Worm (Caenorhabditis elegans) whole organism, young adult: ENCODE data around the gene cyp-37A1.

Experiments
- B0261.1 ChIP-seq: sonication (generic microtip); optimal IDR thresholded peaks from 2 replicates; lab custom pipeline; 2016; ENCODE audit warnings: mild to moderate bottlenecking, missing genetic modification characterization, moderate library complexity, missing compliant biosample characterization
- B0336.3 ChIP-seq: fragments of 200-800 bp; sonication (Bioruptor generic); IDR thresholded peaks from 2 replicates; pipeline ENCODE4 v1.3.6; 2022; ENCODE audit warnings: missing genetic modification characterization, missing compliant biosample characterization
- D2030.7 ChIP-seq: fragments of 200-800 bp; sonication (Bioruptor generic); IDR thresholded peaks from 2 replicates; pipeline ENCODE4 v1.3.6; 2022; ENCODE audit warnings: missing genetic modification reagents, missing genetic modification characterization, missing compliant biosample characterization
- F10E7.11 ChIP-seq: sonication (generic microtip); optimal IDR thresholded peaks from 2 replicates; lab custom pipeline; 2017; ENCODE audit warnings: mild to moderate bottlenecking, missing genetic modification characterization, moderate library complexity, missing compliant biosample characterization
- F33H1.4 ChIP-seq: fragments of 200-800 bp; sonication (Bioruptor generic); IDR thresholded peaks from 2 replicates; pipeline ENCODE4 v1.3.6; 2022; ENCODE audit warnings: missing genetic modification reagents, missing genetic modification characterization, missing compliant biosample characterization
- F37B4.10 ChIP-seq: fragments of 200-800 bp; sonication (Bioruptor generic); IDR thresholded peaks from 2 replicates; pipeline ENCODE4 v1.3.6; 2022; ENCODE audit warnings: missing genetic modification characterization, missing compliant biosample characterization
- F52B5.7 ChIP-seq: sonication (generic microtip); optimal IDR thresholded peaks from 2 replicates; lab custom pipeline; 2016; ENCODE audit warnings: mild to moderate bottlenecking, missing genetic modification characterization, missing compliant biosample characterization
- K11D2.4 ChIP-seq: fragments of 200-800 bp; sonication (Bioruptor generic); IDR thresholded peaks from 2 replicates; pipeline ENCODE4 v1.3.6; 2022; ENCODE audit warnings: missing genetic modification reagents, missing genetic modification characterization, missing compliant biosample characterization
- K12H6.12 ChIP-seq: fragments of 200-800 bp; sonication (Bioruptor generic); optimal IDR thresholded peaks from 2 replicates; lab custom pipeline; 2018; ENCODE audit warnings: mild to moderate bottlenecking, missing genetic modification characterization, missing compliant biosample characterization
- Y79H2A.3 ChIP-seq: fragments of 200-800 bp; sonication (Bioruptor generic); conservative IDR thresholded peaks from 2 replicates; pipeline ENCODE4 v1.3.6; 2022; ENCODE audit warnings: missing genetic modification reagents, missing genetic modification characterization, missing compliant biosample characterization
- akir-1 ChIP-seq: fragments of 200-800 bp; sonication (Bioruptor generic); optimal IDR thresholded peaks from 2 replicates; lab custom pipeline; 2018; ENCODE audit warnings: mild to moderate bottlenecking, missing genetic modification characterization, moderate library complexity, missing compliant biosample characterization
- attf-3 ChIP-seq: fragments of 200-800 bp; sonication (Bioruptor generic); conservative IDR thresholded peaks from 2 replicates; pipeline ENCODE4 v1.3.6; 2022; ENCODE audit warnings: missing genetic modification reagents, missing genetic modification characterization, missing compliant biosample characterization
- attf-5 ChIP-seq: fragments of 200-800 bp; sonication (Bioruptor generic); optimal IDR thresholded peaks from 2 replicates; lab custom pipeline; 2018; ENCODE audit warnings: mild to moderate bottlenecking, missing genetic modification characterization, missing compliant biosample characterization
- attf-6 ChIP-seq: fragments of 200-800 bp; sonication (Bioruptor generic); IDR thresholded peaks from 2 replicates; pipeline ENCODE4 v1.3.6; 2022; ENCODE audit warnings: missing genetic modification reagents, missing genetic modification characterization, missing compliant biosample characterization
- bed-2 ChIP-seq: fragments of 200-800 bp; sonication (Bioruptor generic); IDR thresholded peaks from 2 replicates; pipeline ENCODE4 v1.3.6; 2022; ENCODE audit warnings: missing genetic modification reagents, missing genetic modification characterization, missing compliant biosample characterization
- cebp-1 ChIP-seq, 2 experiments: fragments of 200-800 bp in 1 of 2; sonication (Bioruptor generic) in 1 of 2; sonication (generic microtip) in 1 of 2; IDR thresholded peaks in 1 of 2; optimal IDR thresholded peaks in 1 of 2; 2 replicates each; pipeline versions ENCODE4 v1.3.6 to Lab custom; 2017 to 2022; ENCODE audit warnings: missing compliant biosample characterization in 2 of 2, missing genetic modification characterization in 2 of 2, mild to moderate bottlenecking in 1 of 2, missing genetic modification reagents in 1 of 2, moderate library complexity in 1 of 2
- cebp-2 ChIP-seq: fragments of 200-800 bp; sonication (Bioruptor generic); IDR thresholded peaks from 2 replicates; pipeline ENCODE4 v1.3.6; 2022; ENCODE audit warnings: missing genetic modification characterization, missing compliant biosample characterization
- ceh-58 ChIP-seq: fragments of 200-800 bp; sonication (Bioruptor generic); IDR thresholded peaks from 2 replicates; pipeline ENCODE4 v1.3.6; 2022; ENCODE audit warnings: missing genetic modification characterization, missing compliant biosample characterization
- egl-18 ChIP-seq: fragments of 200-800 bp; sonication (Bioruptor generic); IDR thresholded peaks from 2 replicates; pipeline ENCODE4 v1.3.6; 2022; ENCODE audit warnings: missing genetic modification reagents, missing genetic modification characterization, missing compliant biosample characterization
- egl-44 ChIP-seq: fragments of 200-800 bp; sonication (Bioruptor generic); IDR thresholded peaks from 2 replicates; pipeline ENCODE4 v1.3.6; 2022; ENCODE audit warnings: missing genetic modification reagents, missing genetic modification characterization, missing compliant biosample characterization
- egrh-3 ChIP-seq: fragments of 200-800 bp; sonication (Bioruptor generic); IDR thresholded peaks from 2 replicates; pipeline ENCODE4 v1.3.6; 2022; ENCODE audit warnings: missing genetic modification reagents, missing genetic modification characterization, missing compliant biosample characterization
- ekl-4 ChIP-seq: fragments of 200-800 bp; sonication (Bioruptor generic); IDR thresholded peaks from 2 replicates; pipeline ENCODE4 v1.3.6; 2022; ENCODE audit warnings: missing genetic modification reagents, missing genetic modification characterization, missing compliant biosample characterization
- ets-4 ChIP-seq: fragments of 200-800 bp; sonication (Bioruptor generic); optimal IDR thresholded peaks from 2 replicates; lab custom pipeline; 2018; ENCODE audit warnings: mild to moderate bottlenecking, missing genetic modification characterization, missing compliant biosample characterization
- gei-17 ChIP-seq: fragments of 200-800 bp; sonication (Bioruptor generic); optimal IDR thresholded peaks from 2 replicates; lab custom pipeline; 2018; ENCODE audit warnings: mild to moderate bottlenecking, missing genetic modification characterization, missing compliant biosample characterization
- hsf-1 ChIP-seq: fragments of 200-800 bp; sonication (Bioruptor generic); IDR thresholded peaks from 2 replicates; pipeline ENCODE4 v1.3.6; 2022; ENCODE audit warnings: missing genetic modification reagents, missing genetic modification characterization, missing compliant biosample characterization
- lag-1 ChIP-seq: fragments of 200-800 bp; sonication (Bioruptor generic); IDR thresholded peaks from 2 replicates; pipeline ENCODE4 v1.3.6; 2022; ENCODE audit warnings: missing genetic modification reagents, missing genetic modification characterization, missing compliant biosample characterization
- let-526 ChIP-seq: fragments of 200-800 bp; sonication (Bioruptor generic); IDR thresholded peaks from 2 replicates; pipeline ENCODE4 v1.3.6; 2022; ENCODE audit warnings: missing genetic modification reagents, missing genetic modification characterization, missing compliant biosample characterization
- lin-26 ChIP-seq: fragments of 200-800 bp; sonication (Bioruptor generic); IDR thresholded peaks from 2 replicates; pipeline ENCODE4 v1.3.6; 2022; ENCODE audit warnings: missing genetic modification reagents, missing genetic modification characterization, missing compliant biosample characterization
- lsl-1 ChIP-seq: fragments of 200-800 bp; sonication (Bioruptor generic); optimal IDR thresholded peaks from 2 replicates; lab custom pipeline; 2018; ENCODE audit warnings: mild to moderate bottlenecking, missing genetic modification characterization, moderate library complexity, missing compliant biosample characterization
- mcd-1 ChIP-seq: fragments of 200-800 bp; sonication (Bioruptor generic); IDR thresholded peaks from 2 replicates; pipeline ENCODE4 v1.3.6; 2022; ENCODE audit warnings: missing genetic modification reagents, missing genetic modification characterization, missing compliant biosample characterization
- nfyb-1 ChIP-seq: fragments of 200-800 bp; sonication (Bioruptor generic); IDR thresholded peaks from 2 replicates; pipeline ENCODE4 v1.3.6; 2022; ENCODE audit warnings: missing genetic modification reagents, missing genetic modification characterization, missing compliant biosample characterization
- nhr-120 ChIP-seq: fragments of 200-800 bp; sonication (Bioruptor generic); IDR thresholded peaks from 2 replicates; pipeline ENCODE4 v1.3.6; 2022; ENCODE audit warnings: missing genetic modification characterization, missing compliant biosample characterization
- nhr-179 ChIP-seq: sonication (generic microtip); optimal IDR thresholded peaks from 2 replicates; lab custom pipeline; 2016; ENCODE audit warnings: mild to moderate bottlenecking, missing genetic modification characterization, missing compliant biosample characterization
- nhr-90 ChIP-seq: sonication (generic microtip); optimal IDR thresholded peaks from 2 replicates; lab custom pipeline; 2016; ENCODE audit warnings: missing genotype, mild to moderate bottlenecking, missing genetic modification characterization, missing compliant biosample characterization
- rcor-1 ChIP-seq: fragments of 200-800 bp; sonication (Bioruptor generic); IDR thresholded peaks from 2 replicates; pipeline ENCODE4 v1.3.6; 2022; ENCODE audit warnings: missing genetic modification reagents, missing genetic modification characterization, missing compliant biosample characterization
- sea-2 ChIP-seq: fragments of 200-800 bp; sonication (Bioruptor generic); IDR thresholded peaks from 2 replicates; pipeline ENCODE4 v1.3.6; 2022; ENCODE audit warnings: missing genetic modification characterization, missing compliant biosample characterization
- snpc-4 ChIP-seq, 5 experiments: fragments of 150-350 bp in 1 of 5; sonication (generic microtip) in 4 of 5; optimal IDR thresholded peaks; 2 replicates each; lab custom pipeline; 2014 to 2018; ENCODE audit warnings: missing genetic modification characterization in 5 of 5, missing biosample characterization in 3 of 5, antibody characterized with exemption in 2 of 5, mild to moderate bottlenecking in 2 of 5, missing compliant biosample characterization in 2 of 5, missing genotype in 2 of 5, moderate library complexity in 2 of 5, missing genetic modification reagents in 1 of 5
- sptf-2 ChIP-seq: fragments of 200-800 bp; sonication (Bioruptor generic); optimal IDR thresholded peaks from 2 replicates; lab custom pipeline; 2018; ENCODE audit warnings: mild to moderate bottlenecking, missing genetic modification characterization, missing compliant biosample characterization
- zfh-2 ChIP-seq: fragments of 200-800 bp; sonication (Bioruptor generic); conservative IDR thresholded peaks from 2 replicates; pipeline ENCODE4 v1.3.6; 2022; ENCODE audit warnings: missing genetic modification reagents, missing genetic modification characterization, missing compliant biosample characterization
- ztf-25 ChIP-seq: fragments of 200-800 bp; sonication (Bioruptor generic); IDR thresholded peaks from 2 replicates; pipeline ENCODE4 v1.3.6; 2022; ENCODE audit warnings: missing genetic modification reagents, missing genetic modification characterization, missing compliant biosample characterization
- ztf-28 ChIP-seq: fragments of 200-800 bp; sonication (Bioruptor generic); IDR thresholded peaks from 2 replicates; pipeline ENCODE4 v1.3.6; 2022; ENCODE audit warnings: missing genetic modification reagents, missing genetic modification characterization, missing compliant biosample characterization
- ztf-6 ChIP-seq: fragments of 200-800 bp; sonication (Bioruptor generic); IDR thresholded peaks from 2 replicates; pipeline ENCODE4 v1.3.6; 2022; ENCODE audit warnings: missing genetic modification reagents, missing genetic modification characterization, missing compliant biosample characterization

Gene cyp-37A1

ce11 chrII:14019625-14020024 is 2.9 kb upstream of the cyp-37A1 start:
- TF ChIP-seq mcd-1 (GFP tag; lab: Robert Waterston, UW) = peak; percentile 61
- peak; percentile 67 for TF ChIP-seq attf-3 (GFP tag; lab: Robert Waterston, UW)
- TF ChIP-seq let-526 (GFP tag; lab: Robert Waterston, UW) = peak; percentile 72; the same call in 1 of the 2 replicates
- peak; percentile 81 for TF ChIP-seq ztf-25 (GFP tag; lab: Robert Waterston, UW)
- TF ChIP-seq ets-4 = peak; percentile 13
- 0 out of 2 replicates have a peak, but pooled peaks have one; percentile 19 for TF ChIP-seq K11D2.4 (GFP tag; lab: Robert Waterston, UW)
- peak; percentile 12; the same call in 1 of the 2 replicates for TF ChIP-seq ztf-6
- TF ChIP-seq bed-2 (GFP tag; lab: Robert Waterston, UW) = 0 out of 2 replicates have a peak, but pooled peaks have one; percentile 27
- peak; percentile 88; the same call in 1 of the 2 replicates for TF ChIP-seq cebp-2
- peak; percentile 56 for TF ChIP-seq ekl-4 (GFP tag; lab: Robert Waterston, UW)
- peak; percentile 45; the same call in 1 of the 2 replicates for TF ChIP-seq egl-44 (GFP tag; lab: Robert Waterston, UW)
- TF ChIP-seq F33H1.4 (GFP tag; lab: Robert Waterston, UW) = 0 out of 2 replicates have a peak, but pooled peaks have one; percentile 9
- TF ChIP-seq hsf-1 = peak; percentile 60; the same call in 1 of the 2 replicates
- TF ChIP-seq F10E7.11 (tag; lab: Kevin White, UChicago) = peak; percentile 2
- 0 out of 2 replicates have a peak, but pooled peaks have one; percentile 61 for TF ChIP-seq egl-18 (GFP tag; lab: Robert Waterston, UW)
- TF ChIP-seq lin-26 = 0 out of 2 replicates have a peak, but pooled peaks have one; percentile 75
- TF ChIP-seq nfyb-1 (GFP tag; lab: Robert Waterston, UW) = 0 out of 2 replicates have a peak, but pooled peaks have one; percentile 27
- TF ChIP-seq egrh-3 (GFP tag; lab: Robert Waterston, UW) = peak; percentile 100
- TF ChIP-seq D2030.7 (GFP tag; lab: Robert Waterston, UW) = peak; percentile 40; the same call in 1 of the 2 replicates
- peak; percentile 92; the same call in 1 of the 2 replicates for TF ChIP-seq ceh-58 (GFP tag; lab: Robert Waterston, UW)
- TF ChIP-seq nhr-120 (GFP tag; lab: Robert Waterston, UW) = 0 out of 2 replicates have a peak, but pooled peaks have one; percentile 9
- TF ChIP-seq F37B4.10 (GFP tag; lab: Robert Waterston, UW) = 0 out of 2 replicates have a peak, but pooled peaks have one; percentile 83
- TF ChIP-seq Y79H2A.3 (GFP tag; lab: Robert Waterston, UW) = 0 out of 2 replicates have a peak, but pooled peaks have one; percentile 15
- TF ChIP-seq attf-6 (GFP tag; lab: Robert Waterston, UW) = 0 out of 2 replicates have a peak, but pooled peaks have one; percentile 30
- peak; percentile 96 for TF ChIP-seq zfh-2
- peak; percentile 68; the same call in 1 of the 2 replicates for TF ChIP-seq sea-2 (GFP tag; lab: Robert Waterston, UW)
- peak; percentile 40 for TF ChIP-seq sptf-2 (GFP tag; lab: Kevin White, UChicago)
- peak; percentile 8; the same call in 1 of the 2 replicates for TF ChIP-seq rcor-1 (GFP tag; lab: Robert Waterston, UW)
- peak; percentile 18 for TF ChIP-seq F52B5.7
- TF ChIP-seq lag-1 = 0 out of 2 replicates have a peak, but pooled peaks have one; percentile 43
- peak; percentile 14 for TF ChIP-seq attf-5 (GFP tag; lab: Kevin White, UChicago)
- TF ChIP-seq, all 124 proteins: peak for 31; not testable (repeated sequence) for 93

- TF ChIP-seq B0261.1 (tag; lab: Kevin White, UChicago) = no peak
- TF ChIP-seq K12H6.12 (tag; lab: Kevin White, UChicago) = no peak
- TF ChIP-seq attf-3 (GFP tag; lab: Robert Waterston, UW) = no peak
- no peak for TF ChIP-seq gei-17 (GFP tag; lab: Kevin White, UChicago)
- TF ChIP-seq nhr-179 (tag; lab: Kevin White, UChicago) = no peak
- TF ChIP-seq rcor-1 (GFP tag; lab: Robert Waterston, UW) = no peak
- TF ChIP-seq snpc-4 (GFP tag; optimal IDR thresholded peaks at IDR 0.05; lab: Kevin White, UChicago) = no peak
- no peak for TF ChIP-seq snpc-4 (tag; optimal IDR thresholded peaks at IDR 0.05; lab: Kevin White, UChicago)
- TF ChIP-seq nhr-90 (tag; lab: Kevin White, UChicago) = no peak
- TF ChIP-seq nfyb-1 (GFP tag; lab: Robert Waterston, UW) = no peak
- no peak for TF ChIP-seq B0336.3 (GFP tag; lab: Robert Waterston, UW)
- TF ChIP-seq lsl-1 (GFP tag; lab: Kevin White, UChicago) = no peak
- TF ChIP-seq sea-2 (GFP tag; lab: Robert Waterston, UW) = no peak
- no peak for TF ChIP-seq akir-1 (GFP tag; lab: Kevin White, UChicago)
- no peak for TF ChIP-seq cebp-1 (GFP tag; IDR thresholded peaks at IDR 0.05; lab: Robert Waterston, UW)
- TF ChIP-seq cebp-1 (tag; optimal IDR thresholded peaks at IDR 0.05; lab: Kevin White, UChicago) = no peak
- TF ChIP-seq ztf-28 (GFP tag; lab: Robert Waterston, UW) = no peak
Observed at ce11 chrII:14018887-14019286, 2.1 kb upstream of the cyp-37A1 start.
